Worm (Caenorhabditis elegans): ENCODE results near the gene srd-30.
A peak's percentile ranks its signal among the peaks of the same experiment; 100 is the strongest.

Gene srd-30

ce11 chrV:7629504-7629903 is at the start of gene srd-30:
srd-30 (plus strand) TSS chrV:7629804.
- TF ChIP-seq ZK185.1 (tag; optimal IDR thresholded peaks at IDR 0.05; ENCODE audit: poor library complexity, severe bottlenecking) = no peak
- TF ChIP-seq let-526 (GFP tag; IDR thresholded peaks at IDR 0.05) = no peak
- TF ChIP-seq him-1 (tag; optimal IDR thresholded peaks at IDR 0.05) = no peak
- TF ChIP-seq attf-6 (GFP tag; IDR thresholded peaks at IDR 0.05) = no peak
- no peak for TF ChIP-seq hsf-1 (GFP tag; IDR thresholded peaks at IDR 0.05)
- TF ChIP-seq chd-7 (tag; optimal IDR thresholded peaks at IDR 0.05) = no peak
- TF ChIP-seq nfya-1 (tag; optimal IDR thresholded peaks at IDR 0.05; ENCODE audit: borderline replicate concordance, insufficient read depth) = no peak
- TF ChIP-seq ama-1 (optimal IDR thresholded peaks at IDR 0.05) = no peak
- TF ChIP-seq ama-1 (GFP tag; optimal IDR thresholded peaks at IDR 0.05) = no peak

ce11 chrV:7580378-7580777 is 49.2 kb upstream of the srd-30 start, which contains the start of gene ets-6:
ets-6 (minus strand) TSS chrV:7580546.
- TF ChIP-seq ekl-4 (GFP tag; IDR thresholded peaks at IDR 0.05) (peak; percentile 25; the same call in 1 of the 2 replicates), mel-28 (tag; optimal IDR thresholded peaks at IDR 0.05; ENCODE audit: borderline replicate concordance) (no peak), snpc-3.4 (tag; optimal IDR thresholded peaks at IDR 0.05) (peak; percentile 17), mcd-1 (GFP tag; IDR thresholded peaks at IDR 0.05) (peak; percentile 93), unc-62 (GFP tag; optimal IDR thresholded peaks at IDR 0.05) (no peak), dox-1 (GFP tag; IDR thresholded peaks at IDR 0.05) (peak; percentile 56), tbp1 (GFP tag; optimal IDR thresholded peaks at IDR 0.05) (peak; percentile 4), lin-54 (GFP tag; optimal IDR thresholded peaks at IDR 0.05) (peak; percentile 22), rec-8 (tag; optimal IDR thresholded peaks at IDR 0.05) (no peak), snpc-1.1 (tag; optimal IDR thresholded peaks at IDR 0.05; ENCODE audit: insufficient read depth) (no peak), lsl-1 (GFP tag; optimal IDR thresholded peaks at IDR 0.05) (peak; percentile 33), hmg-1.2 (GFP tag; IDR thresholded peaks at IDR 0.05) (peak; percentile 91), rcor-1 (GFP tag; IDR thresholded peaks at IDR 0.05) (peak; percentile 61), K11D2.4 (GFP tag; IDR thresholded peaks at IDR 0.05) (no peak), F23B12.7 (tag; optimal IDR thresholded peaks at IDR 0.05; ENCODE audit: insufficient read depth) (no peak), D2030.7 (GFP tag; IDR thresholded peaks at IDR 0.05) (peak; percentile 34; the same call in 1 of the 2 replicates), attf-5 (GFP tag; optimal IDR thresholded peaks at IDR 0.05) (peak; percentile 78), madf-6 (GFP tag; IDR thresholded peaks at IDR 0.05) (peak; percentile 45; the same call in 1 of the 2 replicates), cebp-1 (GFP tag; IDR thresholded peaks at IDR 0.05) (no peak), cebp-1 (tag; optimal IDR thresholded peaks at IDR 0.05) (peak; percentile 17), lin-40 (tag; optimal IDR thresholded peaks at IDR 0.05) (peak; percentile 21), ztf-18 (tag; optimal IDR thresholded peaks at IDR 0.05) (peak; percentile 65), athp-1 (tag; optimal IDR thresholded peaks at IDR 0.05) (peak; percentile 14), efl-1 (GFP tag; optimal IDR thresholded peaks at IDR 0.05) (peak; percentile 10), B0336.3 (GFP tag; IDR thresholded peaks at IDR 0.05) (0 out of 2 replicates have a peak, but pooled peaks have one; percentile 10)

ce11 chrV:7587637-7588036 is 42.0 kb upstream of the srd-30 start, which contains the start of the genes F19F10.11 and C50E3.5:
F19F10.11 (minus strand) TSS chrV:7587704.
C50E3.5 (plus strand) TSS chrV:7587996.
- no peak for TF ChIP-seq hrde-1 (tag; optimal IDR thresholded peaks at IDR 0.05; ENCODE audit: borderline replicate concordance)
- TF ChIP-seq xnd-1 (tag; optimal IDR thresholded peaks at IDR 0.05) = no peak
- no peak for TF ChIP-seq unc-62 (GFP tag; optimal IDR thresholded peaks at IDR 0.05)
- no peak for TF ChIP-seq F55B11.4 (tag; optimal IDR thresholded peaks at IDR 0.05; ENCODE audit: borderline replicate concordance, insufficient read depth)
- no peak for TF ChIP-seq die-1 (tag; optimal IDR thresholded peaks at IDR 0.05)
- TF ChIP-seq nhr-90 (tag; optimal IDR thresholded peaks at IDR 0.05) = no peak
- TF ChIP-seq lsl-1 (GFP tag; optimal IDR thresholded peaks at IDR 0.05) = peak; percentile 28
- no peak for TF ChIP-seq atf-7 (tag; optimal IDR thresholded peaks at IDR 0.05)
- 0 out of 2 replicates have a peak, but pooled peaks have one; percentile 27 for TF ChIP-seq dox-1 (GFP tag; IDR thresholded peaks at IDR 0.05)
- TF ChIP-seq F23B12.7 (tag; optimal IDR thresholded peaks at IDR 0.05; ENCODE audit: insufficient read depth) = peak; percentile 45
- TF ChIP-seq mes-4 (tag; optimal IDR thresholded peaks at IDR 0.05) = no peak
- TF ChIP-seq Y53G8AR.9 (GFP tag; conservative IDR thresholded peaks at IDR 0.05) = no peak
- TF ChIP-seq somi-1 (GFP tag; optimal IDR thresholded peaks at IDR 0.05) = no peak
- TF ChIP-seq lin-35 (GFP tag; optimal IDR thresholded peaks at IDR 0.05) = peak in 1 of 3 experiments; percentile 50
- TF ChIP-seq C17E4.6 (GFP tag; IDR thresholded peaks at IDR 0.05) = no peak
- TF ChIP-seq repo-1 (tag; optimal IDR thresholded peaks at IDR 0.05) = no peak

Measured in whole organism, young adult.